Worm (Caenorhabditis elegans) whole organism, L1 larva: ENCODE results near the gene nhr-256.

Experiments used
- irx-1 ChIP-seq: sonication (generic microtip); optimal IDR thresholded peaks from 2 replicates; lab custom pipeline; 2016; ENCODE audit warnings: missing genetic modification characterization, missing compliant biosample characterization
- lsy-2 ChIP-seq, 2 experiments: fragments of 150-350 bp; optimal IDR thresholded peaks; 2 replicates each; lab custom pipeline; 2014; ENCODE audit warnings: missing biosample characterization in 2 of 2, missing genetic modification characterization in 2 of 2
- nhr-71 ChIP-seq: sonication (generic microtip); optimal IDR thresholded peaks from 2 replicates; lab custom pipeline; 2016; ENCODE audit warnings: mild to moderate bottlenecking, missing genetic modification characterization, moderate library complexity, missing compliant biosample characterization
- pag-3 ChIP-seq: sonication (generic microtip); optimal IDR thresholded peaks from 2 replicates; lab custom pipeline; 2017; ENCODE audit warnings: missing genetic modification characterization, mild to moderate bottlenecking, missing compliant biosample characterization, antibody characterized with exemption, borderline replicate concordance; ENCODE audit not compliant: insufficient read depth
- pax-3 ChIP-seq: fragments of 200-800 bp; sonication (Bioruptor generic); optimal IDR thresholded peaks from 2 replicates; lab custom pipeline; 2018; ENCODE audit warnings: mild to moderate bottlenecking, missing genetic modification characterization, moderate library complexity, missing compliant biosample characterization
- snpc-4 ChIP-seq: fragments of 150-350 bp; optimal IDR thresholded peaks from 2 replicates; lab custom pipeline; 2014; ENCODE audit warnings: missing biosample characterization, missing genetic modification characterization
- tbx-2 ChIP-seq: sonication (generic microtip); optimal IDR thresholded peaks from 2 replicates; lab custom pipeline; 2016; ENCODE audit warnings: missing genetic modification characterization, missing compliant biosample characterization

nhr-256 gene

ce11 chrV:1794218-1794617 lies 50.6 kb downstream of the nhr-256 start, which contains the start of gene F36H9.1:
Gene F36H9.1 (plus strand): TSS chrV:1794518.
- TF ChIP-seq pag-3 (tag; lab: Kevin White, UChicago) (no peak), lsy-2 (tag; optimal IDR thresholded peaks at IDR 0.05; lab: Kevin White, UChicago) (no peak), tbx-2 (tag; lab: Kevin White, UChicago) (no peak), irx-1 (tag; lab: Kevin White, UChicago) (no peak), snpc-4 (tag; lab: Kevin White, UChicago) (no peak), nhr-71 (tag; lab: Kevin White, UChicago) (no peak), pax-3 (tag; lab: Kevin White, UChicago) (no peak)
